Worm (Caenorhabditis elegans) whole organism, early embryonic: ENCODE results near the gene T04C10.3.

ENCODE experiments used
- B0310.2 ChIP-seq: sonication (generic microtip); optimal IDR thresholded peaks from 2 replicates; lab custom pipeline; 2016; ENCODE audit warnings: mild to moderate bottlenecking, missing genetic modification characterization, missing compliant biosample characterization
- F13C5.2 ChIP-seq: sonication (generic microtip); optimal IDR thresholded peaks from 2 replicates; lab custom pipeline; 2017; ENCODE audit warnings: mild to moderate bottlenecking, missing genetic modification characterization, inconsistent platforms, missing compliant biosample characterization
- aly-1 ChIP-seq: sonication (generic microtip); optimal IDR thresholded peaks from 2 replicates; lab custom pipeline; 2016; ENCODE audit warnings: missing genetic modification characterization, missing compliant biosample characterization
- ama-1 ChIP-seq: fragments of 150-350 bp; optimal IDR thresholded peaks from 2 replicates; lab custom pipeline; 2014
- ceh-13 ChIP-seq: fragments of 200-800 bp; sonication (Bioruptor generic); optimal IDR thresholded peaks from 2 replicates; lab custom pipeline; 2018; ENCODE audit warnings: mild to moderate bottlenecking, missing genetic modification characterization, missing compliant biosample characterization
- ceh-36 ChIP-seq: sonication (generic microtip); optimal IDR thresholded peaks from 2 replicates; lab custom pipeline; 2016; ENCODE audit warnings: missing genetic modification characterization, inconsistent platforms, missing compliant biosample characterization
- ets-7 ChIP-seq: sonication (generic microtip); optimal IDR thresholded peaks from 2 replicates; lab custom pipeline; 2016; ENCODE audit warnings: missing genotype, missing genetic modification characterization, missing compliant biosample characterization
- flt-1 ChIP-seq: fragments of 200-800 bp; sonication (Bioruptor generic); IDR thresholded peaks from 2 replicates; pipeline ENCODE4 v1.3.6; 2022; ENCODE audit warnings: missing genetic modification characterization, missing compliant biosample characterization
- hmbx-1 ChIP-seq: sonication (generic microtip); optimal IDR thresholded peaks from 2 replicates; lab custom pipeline; 2016; ENCODE audit warnings: mild to moderate bottlenecking, missing genetic modification characterization, missing compliant biosample characterization
- hmg-4 ChIP-seq: fragments of 200-800 bp; sonication (Bioruptor generic); optimal IDR thresholded peaks from 2 replicates; lab custom pipeline; 2018; ENCODE audit warnings: mild to moderate bottlenecking, missing genetic modification characterization, missing compliant biosample characterization
- hnd-1 ChIP-seq: sonication (generic microtip); optimal IDR thresholded peaks from 2 replicates; lab custom pipeline; 2016; ENCODE audit warnings: missing genetic modification characterization, missing compliant biosample characterization
- pes-1 ChIP-seq: fragments of 200-800 bp; sonication (Bioruptor generic); IDR thresholded peaks from 2 replicates; pipeline ENCODE4 v1.3.6; 2022; ENCODE audit warnings: missing genetic modification reagents, missing genetic modification characterization, missing compliant biosample characterization
- scrt-1 ChIP-seq: fragments of 200-800 bp; sonication (Bioruptor generic); IDR thresholded peaks from 2 replicates; pipeline ENCODE4 v1.3.6; 2022; ENCODE audit warnings: missing genetic modification characterization, missing compliant biosample characterization
- sea-1 ChIP-seq: fragments of 200-800 bp; sonication (Bioruptor generic); conservative IDR thresholded peaks from 2 replicates; pipeline ENCODE4 v1.3.6; 2022; ENCODE audit warnings: missing genetic modification characterization, missing compliant biosample characterization
- tbx-11 ChIP-seq: fragments of 200-800 bp; sonication (Bioruptor generic); IDR thresholded peaks from 2 replicates; pipeline ENCODE4 v1.3.6; 2022; ENCODE audit warnings: missing genetic modification characterization, missing compliant biosample characterization
- tbx-37 ChIP-seq: fragments of 200-800 bp; sonication (Bioruptor generic); conservative IDR thresholded peaks from 2 replicates; pipeline ENCODE4 v1.3.6; 2022; ENCODE audit warnings: missing genetic modification reagents, missing genetic modification characterization, missing compliant biosample characterization
- tra-4 ChIP-seq: sonication (generic microtip); optimal IDR thresholded peaks from 2 replicates; lab custom pipeline; 2017; ENCODE audit warnings: missing genetic modification characterization, missing compliant biosample characterization

T04C10.3 gene

DNA sequence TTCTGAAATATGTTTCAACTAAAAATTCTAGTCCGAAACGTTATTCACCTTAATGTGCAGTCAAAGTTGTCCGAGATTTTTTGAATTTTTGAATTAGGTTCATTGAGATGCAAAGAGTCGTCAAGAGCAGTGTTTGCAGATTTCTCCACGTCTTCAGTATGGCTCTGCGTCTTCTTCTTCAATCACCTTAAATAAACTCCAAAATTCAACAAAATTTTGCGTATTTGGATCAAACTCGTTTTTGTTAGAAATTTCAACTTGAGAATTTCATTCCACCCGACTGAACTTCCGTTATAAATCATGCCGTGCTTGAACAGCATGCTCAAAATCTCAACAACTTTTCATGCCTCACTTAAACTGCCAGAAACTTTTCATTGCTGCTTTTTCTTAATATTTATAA lies at the start of gene T04C10.3:
T04C10.3 (plus strand) TSS at position 301 of the 400 bp plus-strand sequence.
- no peak for TF ChIP-seq F13C5.2
- no peak for TF ChIP-seq aly-1
- TF ChIP-seq ceh-13 (GFP tag; lab: Kevin White, UChicago): no peak
- no peak for TF ChIP-seq tbx-11 (GFP tag; lab: Robert Waterston, UW)
- no peak for TF ChIP-seq scrt-1 (GFP tag; lab: Robert Waterston, UW)
- no peak for TF ChIP-seq hnd-1 (tag; lab: Kevin White, UChicago)
- no peak for TF ChIP-seq ceh-36 (tag; lab: Kevin White, UChicago)
- TF ChIP-seq B0310.2 (tag; lab: Kevin White, UChicago): no peak

DNA sequence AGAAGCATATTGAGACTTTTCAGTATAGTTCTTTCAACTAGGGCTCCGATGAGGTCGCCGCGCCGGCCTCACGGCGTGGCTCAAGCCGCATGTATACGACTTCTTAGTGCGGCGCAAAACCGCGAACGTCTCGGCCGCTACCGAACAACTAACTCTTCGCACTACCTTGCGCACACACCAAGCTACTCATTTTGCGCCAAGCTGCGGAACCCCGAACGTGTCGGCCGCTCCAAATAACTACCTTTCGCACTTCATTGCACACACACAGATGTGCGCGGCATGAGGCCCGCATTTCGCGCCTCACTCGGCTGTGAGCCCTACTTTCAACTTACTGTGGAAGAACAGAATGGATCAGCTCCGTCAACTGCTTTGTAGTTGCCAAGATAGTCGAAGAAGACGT lies 44.3 kb upstream of the T04C10.3 start:
- TF ChIP-seq aly-1 (no peak), sea-1 (GFP tag; lab: Robert Waterston, UW) (0 out of 2 replicates have a peak, but pooled peaks have one; percentile 10), scrt-1 (GFP tag; lab: Robert Waterston, UW) (peak; percentile 49; the same call in 1 of the 2 replicates)

DNA sequence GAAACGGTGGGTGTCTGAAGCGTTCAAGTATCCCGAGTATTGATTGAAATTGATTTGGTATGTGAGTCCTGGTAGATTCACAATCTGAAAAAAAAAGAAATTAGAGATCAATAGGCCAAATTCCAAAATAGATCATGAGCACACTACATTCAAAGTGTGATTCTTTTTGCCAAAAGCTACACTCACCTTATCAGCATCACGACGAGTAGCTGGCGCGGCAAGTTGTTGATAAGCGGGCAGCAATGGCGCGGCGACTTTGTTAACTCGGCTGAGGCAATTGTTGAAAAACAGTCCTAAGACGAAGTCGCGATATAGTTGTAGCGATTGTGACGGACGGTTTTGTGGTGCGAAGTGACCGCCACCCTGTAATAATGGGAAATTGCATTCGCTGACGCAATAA lies 43.2 kb upstream of the T04C10.3 start:
- TF ChIP-seq B0310.2 (tag; lab: Kevin White, UChicago) (no peak), flt-1 (GFP tag; lab: Robert Waterston, UW) (no peak), ets-7 (tag; lab: Kevin White, UChicago) (no peak), pes-1 (no peak), hmbx-1 (no peak), sea-1 (GFP tag; lab: Robert Waterston, UW) (no peak)

DNA sequence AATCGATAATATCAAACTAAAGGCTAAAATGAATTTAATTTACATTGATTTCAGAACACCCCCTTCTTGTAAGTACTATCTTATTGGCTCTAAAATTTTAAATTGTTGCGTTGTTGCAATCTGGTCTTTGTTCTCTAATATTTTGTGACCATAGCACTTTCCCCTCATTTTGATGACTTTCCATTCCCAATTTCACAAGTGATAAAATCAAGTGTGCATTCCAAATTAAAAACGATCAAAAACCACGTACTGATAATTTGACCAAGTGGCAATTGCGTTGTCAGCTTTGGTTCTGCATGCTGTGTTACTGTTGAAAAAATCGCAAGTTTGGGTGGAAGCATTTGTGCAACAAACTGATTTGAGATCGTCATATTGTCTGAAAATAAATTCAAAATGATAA lies 41.8 kb upstream of the T04C10.3 start:
- TF ChIP-seq ceh-13 (GFP tag; lab: Kevin White, UChicago): no peak
- no peak for TF ChIP-seq flt-1 (GFP tag; lab: Robert Waterston, UW)
- no peak for TF ChIP-seq ceh-36 (tag; lab: Kevin White, UChicago)
- TF ChIP-seq aly-1: no peak
- TF ChIP-seq ets-7 (tag; lab: Kevin White, UChicago): no peak
- no peak for TF ChIP-seq pes-1
- TF ChIP-seq tbx-37 (GFP tag; lab: Robert Waterston, UW): no peak

DNA sequence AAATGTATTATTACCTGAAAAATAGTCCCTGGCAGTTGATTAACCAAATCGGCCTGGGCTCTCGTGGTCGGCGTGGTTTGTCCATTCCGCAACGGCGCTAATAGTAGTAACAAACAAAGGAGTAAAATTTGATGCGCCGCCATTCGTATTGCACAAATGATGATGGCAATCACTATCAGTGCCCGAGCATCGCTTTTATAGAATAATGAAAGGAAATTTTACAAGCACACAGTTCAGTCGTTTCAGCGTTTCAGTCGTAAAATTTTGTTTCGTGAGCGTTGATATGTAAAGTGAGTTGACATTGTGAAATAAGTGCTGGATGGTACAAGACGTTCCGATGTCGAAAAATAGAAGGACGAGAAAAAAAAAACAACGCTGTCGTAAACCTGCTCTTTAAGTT lies 40.5 kb upstream of the T04C10.3 start, which contains the start of gene Y16B4A.2:
Y16B4A.2 (minus strand) TSS at position 170 of the 400 bp plus-strand sequence.
- TF ChIP-seq tbx-37 (GFP tag; lab: Robert Waterston, UW) (no peak), hnd-1 (tag; lab: Kevin White, UChicago) (no peak), F13C5.2 (no peak), ets-7 (tag; lab: Kevin White, UChicago) (no peak), hmg-4 (GFP tag; lab: Kevin White, UChicago) (no peak), tra-4 (tag; lab: Kevin White, UChicago) (no peak), ceh-13 (GFP tag; lab: Kevin White, UChicago) (no peak), ama-1 (lab: Kevin White, UChicago) (no peak), flt-1 (GFP tag; lab: Robert Waterston, UW) (no peak), ceh-36 (tag; lab: Kevin White, UChicago) (no peak)

DNA sequence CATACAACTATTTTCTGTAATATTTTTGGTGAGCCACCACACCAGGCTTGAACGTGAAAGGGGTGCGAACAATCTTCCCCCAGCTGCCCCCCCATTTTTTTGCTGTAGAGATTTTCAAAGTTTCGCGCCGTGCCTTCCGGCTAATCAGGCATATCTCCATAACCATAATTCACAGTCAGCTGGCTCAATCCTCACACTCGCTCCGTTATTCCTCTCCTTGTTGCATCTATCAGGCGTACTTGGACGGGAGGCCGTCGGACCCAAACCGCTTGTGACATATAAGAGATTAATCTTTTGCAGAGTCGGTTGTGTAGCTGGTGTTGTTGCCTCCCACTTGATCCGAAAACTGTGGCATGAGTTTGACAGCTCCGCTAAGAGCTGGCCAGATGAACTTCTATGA lies 38.9 kb upstream of the T04C10.3 start, which contains the start of gene unc-3:
unc-3 (plus strand) TSS at position 301 of the 400 bp plus-strand sequence.
- TF ChIP-seq hnd-1 (tag; lab: Kevin White, UChicago) (no peak), sea-1 (GFP tag; lab: Robert Waterston, UW) (no peak), hmbx-1 (no peak), tbx-11 (GFP tag; lab: Robert Waterston, UW) (no peak), tbx-37 (GFP tag; lab: Robert Waterston, UW) (no peak), flt-1 (GFP tag; lab: Robert Waterston, UW) (no peak), B0310.2 (tag; lab: Kevin White, UChicago) (no peak), ceh-36 (tag; lab: Kevin White, UChicago) (no peak), ama-1 (lab: Kevin White, UChicago) (no peak), aly-1 (no peak), tra-4 (tag; lab: Kevin White, UChicago) (no peak), ets-7 (tag; lab: Kevin White, UChicago) (no peak), ceh-13 (GFP tag; lab: Kevin White, UChicago) (no peak)

DNA sequence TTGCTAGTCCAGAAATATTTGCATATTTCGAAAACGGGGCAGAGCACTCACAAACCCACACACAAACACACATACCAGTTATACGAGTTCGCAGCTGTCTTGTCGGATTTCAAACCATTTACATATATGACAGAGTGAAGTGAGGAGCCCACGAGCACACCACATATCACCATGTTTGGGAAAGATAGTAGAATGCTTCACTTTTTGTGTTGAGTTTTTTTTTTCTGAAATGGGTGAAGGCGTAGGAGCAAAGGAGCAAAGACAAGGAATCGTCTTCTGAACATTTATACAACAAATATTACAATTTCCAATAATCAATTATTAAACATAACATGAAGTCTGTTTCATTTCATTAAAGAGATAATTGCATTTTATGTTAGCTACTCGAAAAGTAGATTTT lies 36.9 kb upstream of the T04C10.3 start:
- no peak for TF ChIP-seq ceh-36 (tag; lab: Kevin White, UChicago)
- no peak for TF ChIP-seq aly-1
- TF ChIP-seq tra-4 (tag; lab: Kevin White, UChicago): no peak

DNA sequence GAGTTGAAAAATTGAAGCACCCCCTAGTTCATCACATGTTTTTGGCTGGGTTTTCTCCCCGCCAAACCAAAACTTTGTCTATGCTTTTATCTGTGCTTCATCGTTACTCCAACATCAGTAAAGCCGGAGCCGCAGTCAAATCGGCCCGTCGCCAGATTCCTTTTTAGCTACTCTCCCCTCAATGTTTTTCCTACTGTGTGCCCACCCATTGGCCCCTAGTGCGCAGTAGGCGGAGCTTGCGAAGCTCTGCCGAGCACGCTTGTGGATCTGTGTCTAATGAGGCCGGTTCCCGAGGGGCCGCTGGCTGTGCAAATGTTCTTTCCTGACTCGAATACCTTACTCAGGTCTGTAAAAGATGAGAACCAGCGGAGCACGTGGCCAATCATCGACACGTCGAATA lies 35.8 kb upstream of the T04C10.3 start:
- no peak for TF ChIP-seq ceh-13 (GFP tag; lab: Kevin White, UChicago)
- TF ChIP-seq hmg-4 (GFP tag; lab: Kevin White, UChicago): peak; percentile 29

DNA sequence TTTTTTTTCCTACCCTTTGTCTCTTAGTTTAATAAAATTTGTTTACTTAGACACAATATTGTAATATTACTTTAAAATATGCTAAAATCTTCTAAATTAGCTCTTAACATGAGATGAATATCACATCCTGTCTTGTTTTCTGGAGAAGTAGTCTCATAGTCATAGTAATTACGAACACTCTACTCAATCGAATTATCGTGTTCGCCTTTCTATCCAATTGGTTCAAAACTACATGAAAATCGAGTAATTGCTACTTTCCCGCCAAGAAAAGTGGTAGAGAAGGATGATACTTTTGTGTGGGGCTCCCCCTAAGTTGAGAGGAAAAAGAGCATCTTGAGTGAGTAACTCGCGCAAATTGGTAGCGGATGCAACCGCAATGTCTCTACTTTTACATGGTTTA lies 34.0 kb upstream of the T04C10.3 start:
- TF ChIP-seq ceh-13 (GFP tag; lab: Kevin White, UChicago): no peak
- TF ChIP-seq F13C5.2: no peak
- no peak for TF ChIP-seq hnd-1 (tag; lab: Kevin White, UChicago)
- no peak for TF ChIP-seq sea-1 (GFP tag; lab: Robert Waterston, UW)
- TF ChIP-seq ets-7 (tag; lab: Kevin White, UChicago): no peak
- TF ChIP-seq ama-1 (lab: Kevin White, UChicago): no peak
